Fruit fly (Drosophila melanogaster) whole organism, embryonic: ENCODE measurements around the gene Mlc-c.

Source experiments
- Asciz ChIP-seq: fragments of 200-800 bp; sonication (Bioruptor generic); optimal IDR thresholded peaks from 2 replicates; lab custom pipeline; 2017; ENCODE audit warnings: missing biosample characterization, mild to moderate bottlenecking, missing genetic modification characterization, missing genetic modification reagents
- Awh ChIP-seq: fragments of 200-800 bp; sonication (Bioruptor generic); IDR thresholded peaks from 2 replicates; pipeline ENCODE4, ENCODE4 v1.3.6; 2022; ENCODE audit warnings: missing biosample characterization, missing genetic modification characterization
- B-H1 ChIP-seq: fragments of 200-800 bp; sonication (Bioruptor generic); IDR thresholded peaks from 3 replicates; pipeline ENCODE4 v1.3.6; 2022; ENCODE audit warnings: missing biosample characterization, missing genetic modification characterization
- CG10267 ChIP-seq: fragments of 200-800 bp; sonication (Bioruptor generic); optimal IDR thresholded peaks from 2 replicates; lab custom pipeline; 2018; ENCODE audit warnings: missing biosample characterization, mild to moderate bottlenecking, missing genetic modification characterization, moderate library complexity
- CG10431 ChIP-seq: fragments of 200-800 bp; sonication (Bioruptor generic); optimal IDR thresholded peaks from 3 replicates; lab custom pipeline; 2018; ENCODE audit warnings: missing biosample characterization, mild to moderate bottlenecking, missing genetic modification characterization
- CG12391 ChIP-seq: fragments of 200-800 bp; sonication (Bioruptor generic); optimal IDR thresholded peaks from 3 replicates; lab custom pipeline; 2018; ENCODE audit warnings: missing biosample characterization, mild to moderate bottlenecking, missing genetic modification characterization, moderate library complexity
- CG12942 ChIP-seq: fragments of 200-800 bp; sonication (Bioruptor generic); optimal IDR thresholded peaks from 3 replicates; lab custom pipeline; 2016; ENCODE audit warnings: missing biosample characterization, missing genetic modification characterization
- CG13894 ChIP-seq: fragments of 200-800 bp; sonication (Bioruptor generic); optimal IDR thresholded peaks from 3 replicates; lab custom pipeline; 2018; ENCODE audit warnings: missing biosample characterization, mild to moderate bottlenecking, missing genetic modification characterization, moderate library complexity
- CG14014 ChIP-seq: fragments of 200-800 bp; sonication (Bioruptor generic); IDR thresholded peaks from 2 replicates; pipeline ENCODE4 v1.3.6; 2022; ENCODE audit warnings: missing biosample characterization, missing genetic modification characterization
- CG17385 ChIP-seq: fragments of 200-800 bp; sonication (Bioruptor generic); optimal IDR thresholded peaks from 3 replicates; lab custom pipeline; 2018; ENCODE audit warnings: missing biosample characterization, mild to moderate bottlenecking, missing genetic modification characterization
- CG18262 ChIP-seq: fragments of 200-800 bp; optimal IDR thresholded peaks from 3 replicates; lab custom pipeline; 2019; ENCODE audit warnings: missing biosample characterization, mild to moderate bottlenecking, missing genetic modification characterization, moderate library complexity
- CG1832 ChIP-seq: fragments of 200-800 bp; sonication (Bioruptor generic); optimal IDR thresholded peaks from 2 replicates; lab custom pipeline; 2017; ENCODE audit warnings: missing biosample characterization, mild to moderate bottlenecking, missing genetic modification characterization, inconsistent platforms
- CG2129 ChIP-seq: fragments of 200-800 bp; sonication (Bioruptor generic); IDR thresholded peaks from 2 replicates; pipeline ENCODE4 v1.3.6; 2022; ENCODE audit warnings: missing biosample characterization, missing genetic modification characterization; ENCODE audit not compliant: partially characterized antibody
- CG31224 ChIP-seq: fragments of 200-800 bp; sonication (Bioruptor generic); IDR thresholded peaks from 2 replicates; pipeline ENCODE4 v1.3.6; 2022; ENCODE audit warnings: missing biosample characterization, missing genetic modification characterization
- CG31388 ChIP-seq: fragments of 200-800 bp; sonication (Bioruptor generic); optimal IDR thresholded peaks from 2 replicates; lab custom pipeline; 2016; ENCODE audit warnings: missing biosample characterization, missing genetic modification characterization
- CG32767 ChIP-seq: fragments of 200-800 bp; sonication (Bioruptor generic); IDR thresholded peaks from 2 replicates; pipeline ENCODE4 v1.3.6; 2022; ENCODE audit warnings: missing biosample characterization, missing genetic modification characterization
- CG4404 ChIP-seq: fragments of 200-800 bp; sonication (Bioruptor generic); IDR thresholded peaks from 2 replicates; pipeline ENCODE4 v1.3.6; 2022; ENCODE audit warnings: missing biosample characterization, missing genetic modification characterization
- CG6765 ChIP-seq: fragments of 200-800 bp; sonication (Bioruptor generic); optimal IDR thresholded peaks from 3 replicates; lab custom pipeline; 2017; ENCODE audit warnings: missing biosample characterization, mild to moderate bottlenecking, missing genetic modification characterization
- CG9797 ChIP-seq: fragments of 200-800 bp; sonication (Bioruptor generic); optimal IDR thresholded peaks from 3 replicates; lab custom pipeline; 2018; ENCODE audit warnings: missing biosample characterization, mild to moderate bottlenecking, missing genetic modification characterization
- CkIIα-i1 ChIP-seq: fragments of 200-800 bp; sonication (Bioruptor generic); IDR thresholded peaks from 2 replicates; pipeline ENCODE4 v1.3.6; 2022; ENCODE audit warnings: missing biosample characterization, missing genetic modification characterization
- D19A ChIP-seq: fragments of 200-800 bp; optimal IDR thresholded peaks from 3 replicates; lab custom pipeline; 2019; ENCODE audit warnings: missing biosample characterization, mild to moderate bottlenecking, missing genetic modification characterization, moderate library complexity
- Dfd ChIP-seq, 2 experiments: fragments of >200 bp; optimal IDR thresholded peaks; 2 replicates each; lab custom pipeline; 2017; ENCODE audit warnings: missing biosample characterization in 2 of 2, missing genetic modification characterization in 2 of 2
- Dref ChIP-seq: fragments of 200-800 bp; sonication (Bioruptor generic); IDR thresholded peaks from 2 replicates; pipeline ENCODE4 v1.3.6; 2022; ENCODE audit warnings: missing biosample characterization, missing genetic modification characterization
- Hmx ChIP-seq: fragments of 200-800 bp; sonication (Bioruptor generic); optimal IDR thresholded peaks from 2 replicates; lab custom pipeline; 2016; ENCODE audit warnings: missing biosample characterization, missing genetic modification characterization
- MBD-R2 ChIP-seq: fragments of 200-800 bp; sonication (Bioruptor generic); IDR thresholded peaks from 2 replicates; pipeline ENCODE4 v1.3.6; 2022; ENCODE audit warnings: missing biosample characterization, missing genetic modification characterization
- Ptx1 ChIP-seq: fragments of 200-800 bp; sonication (Bioruptor generic); IDR thresholded peaks from 2 replicates; pipeline ENCODE4 v1.3.6; 2022; ENCODE audit warnings: missing biosample characterization, missing genetic modification characterization
- Sox100B ChIP-seq: fragments of 200-800 bp; sonication (Bioruptor generic); optimal IDR thresholded peaks from 3 replicates; lab custom pipeline; 2018; ENCODE audit warnings: missing biosample characterization, mild to moderate bottlenecking, missing genetic modification characterization
- Sry-β ChIP-seq: fragments of 200-800 bp; sonication (Bioruptor generic); optimal IDR thresholded peaks from 2 replicates; lab custom pipeline; 2018; ENCODE audit warnings: missing biosample characterization, mild to moderate bottlenecking, missing genetic modification characterization, moderate library complexity
- Ssrp ChIP-seq: fragments of 200-800 bp; sonication (Bioruptor generic); optimal IDR thresholded peaks from 2 replicates; lab custom pipeline; 2018; ENCODE audit warnings: missing biosample characterization, mild to moderate bottlenecking, missing genetic modification characterization, moderate library complexity
- Stat92E ChIP-seq, 3 experiments: fragments of >200 bp in 2 of 3; fragments of 200-800 bp in 1 of 3; sonication (Bioruptor generic) in 1 of 3; optimal IDR thresholded peaks; 2 replicates each; lab custom pipeline; 2017 to 2019; ENCODE audit warnings: missing biosample characterization in 3 of 3, missing genetic modification characterization in 3 of 3, mild to moderate bottlenecking in 1 of 3, moderate library complexity in 1 of 3
- al ChIP-seq: fragments of 200-800 bp; sonication (Bioruptor generic); IDR thresholded peaks from 2 replicates; pipeline ENCODE4 v1.3.6; 2022; ENCODE audit warnings: missing biosample characterization, missing genetic modification characterization
- amos ChIP-seq: fragments of 200-800 bp; sonication (Bioruptor generic); IDR thresholded peaks from 2 replicates; pipeline ENCODE4 v1.3.6; 2022; ENCODE audit warnings: missing biosample characterization, missing genetic modification characterization; ENCODE audit not compliant: partially characterized antibody
- ap ChIP-seq: fragments of 200-800 bp; sonication (Bioruptor generic); IDR thresholded peaks from 2 replicates; pipeline ENCODE4 v1.3.6; 2022; ENCODE audit warnings: missing biosample characterization, missing genetic modification characterization
- ato ChIP-seq: fragments of 200-800 bp; sonication (Bioruptor generic); IDR thresholded peaks from 2 replicates; pipeline ENCODE4 v1.3.6; 2022; ENCODE audit warnings: missing biosample characterization, missing genetic modification characterization; ENCODE audit not compliant: partially characterized antibody
- corto ChIP-seq: fragments of 200-800 bp; sonication (Bioruptor generic); optimal IDR thresholded peaks from 2 replicates; lab custom pipeline; 2016; ENCODE audit warnings: missing biosample characterization, mild to moderate bottlenecking, missing genetic modification characterization, moderate library complexity
- crp ChIP-seq, 2 experiments: fragments of 200-800 bp; sonication (Bioruptor generic); optimal IDR thresholded peaks; 2 replicates in 1 of 2; 3 replicates in 1 of 2; lab custom pipeline; 2017; ENCODE audit warnings: missing biosample characterization in 2 of 2, missing genetic modification characterization in 2 of 2, mild to moderate bottlenecking in 1 of 2, moderate library complexity in 1 of 2
- cwo ChIP-seq: fragments of 200-800 bp; sonication (Bioruptor generic); optimal IDR thresholded peaks from 3 replicates; lab custom pipeline; 2017; ENCODE audit warnings: missing biosample characterization, missing genetic modification characterization, mild to moderate bottlenecking, moderate library complexity, missing genetic modification reagents
- dm ChIP-seq: fragments of 200-800 bp; sonication (Bioruptor generic); optimal IDR thresholded peaks from 3 replicates; lab custom pipeline; 2016; ENCODE audit warnings: missing biosample characterization, missing genetic modification characterization
- dmrt99B ChIP-seq: fragments of 200-800 bp; sonication (Bioruptor generic); optimal IDR thresholded peaks from 2 replicates; lab custom pipeline; 2018; ENCODE audit warnings: missing biosample characterization, mild to moderate bottlenecking, missing genetic modification characterization, moderate library complexity
- grau ChIP-seq: fragments of 200-800 bp; optimal IDR thresholded peaks from 3 replicates; lab custom pipeline; 2019; ENCODE audit warnings: missing biosample characterization, mild to moderate bottlenecking, missing genetic modification characterization, moderate library complexity
- gsb-n ChIP-seq: fragments of 200-800 bp; sonication (Bioruptor generic); optimal IDR thresholded peaks from 3 replicates; lab custom pipeline; 2018; ENCODE audit warnings: missing biosample characterization, mild to moderate bottlenecking, missing genetic modification characterization
- insv ChIP-seq, 2 experiments: fragments of 200-800 bp; sonication (Bioruptor generic); optimal IDR thresholded peaks; 3 replicates each; lab custom pipeline; 2016 to 2018; ENCODE audit warnings: missing biosample characterization in 2 of 2, missing genetic modification characterization in 2 of 2
- lola ChIP-seq, 3 experiments: fragments of >200 bp in 2 of 3; fragments of 200-800 bp in 1 of 3; sonication (Bioruptor generic) in 1 of 3; optimal IDR thresholded peaks; 2 replicates each; lab custom pipeline; 2017 to 2019; ENCODE audit warnings: missing biosample characterization in 3 of 3, missing genetic modification characterization in 3 of 3, mild to moderate bottlenecking in 1 of 3, moderate library complexity in 1 of 3
- nau ChIP-seq: fragments of 200-800 bp; sonication (Bioruptor generic); optimal IDR thresholded peaks from 3 replicates; lab custom pipeline; 2017; ENCODE audit warnings: missing biosample characterization, mild to moderate bottlenecking, missing genetic modification characterization, missing genetic modification reagents
- nerfin-2 ChIP-seq: fragments of 200-800 bp; sonication (Bioruptor generic); IDR thresholded peaks from 2 replicates; pipeline ENCODE4 v1.3.6; 2022; ENCODE audit warnings: missing biosample characterization, missing genetic modification characterization; ENCODE audit not compliant: partially characterized antibody
- pnt ChIP-seq: fragments of 200-800 bp; sonication (Bioruptor generic); optimal IDR thresholded peaks from 3 replicates; lab custom pipeline; 2016; ENCODE audit warnings: missing biosample characterization, missing genetic modification characterization
- ranshi ChIP-seq: fragments of 200-800 bp; sonication (Bioruptor generic); IDR thresholded peaks from 2 replicates; pipeline ENCODE4 v1.3.6; 2022; ENCODE audit warnings: missing biosample characterization, missing genetic modification characterization
- sisA ChIP-seq: fragments of 200-800 bp; sonication (Bioruptor generic); IDR thresholded peaks from 2 replicates; pipeline ENCODE4 v1.3.6; 2022; ENCODE audit warnings: missing biosample characterization, missing genetic modification characterization
- trem ChIP-seq: fragments of 200-800 bp; optimal IDR thresholded peaks from 3 replicates; lab custom pipeline; 2019; ENCODE audit warnings: missing biosample characterization, mild to moderate bottlenecking, missing genetic modification characterization, moderate library complexity
- wdn ChIP-seq: fragments of 200-800 bp; sonication (Bioruptor generic); IDR thresholded peaks from 2 replicates; pipeline ENCODE4 v1.3.6; 2022; ENCODE audit warnings: missing biosample characterization, missing genetic modification characterization

Gene Mlc-c

DNA sequence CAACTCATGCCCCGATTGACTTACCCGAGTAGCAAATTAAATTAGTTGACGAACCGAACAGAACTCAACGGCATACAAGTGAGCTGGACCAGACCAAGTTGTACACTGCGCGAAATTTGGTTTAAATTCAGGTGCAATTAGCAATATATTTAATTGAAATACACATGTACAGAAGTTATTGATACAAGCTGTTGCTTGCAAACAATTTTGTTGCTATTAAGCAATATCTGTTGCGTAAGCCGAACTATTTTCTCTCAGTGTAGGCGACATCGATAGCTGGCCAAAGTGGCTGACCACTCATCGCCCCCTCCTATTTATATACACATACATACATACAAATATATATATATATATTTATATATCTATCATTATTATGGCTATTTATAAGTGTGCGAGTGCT, 18.2 kb downstream of the Mlc-c start (continued):
- TF ChIP-seq grau (tag; lab: Kevin White, UChicago) (peak; percentile 45), Stat92E (GFP tag; optimal IDR thresholded peaks at IDR 0.05; lab: Kevin White, UChicago) (no peak), CG4404 (GFP tag; lab: Robert Waterston, UW) (peak; percentile 73), nau (GFP tag; lab: Kevin White, UChicago) (no peak), cwo (GFP tag; lab: Kevin White, UChicago) (no peak), Asciz (GFP tag; lab: Kevin White, UChicago) (no peak), CG13894 (tag; lab: Kevin White, UChicago) (no peak), crp (GFP tag; optimal IDR thresholded peaks at IDR 0.05; lab: Kevin White, UChicago) (no peak), trem (tag; lab: Kevin White, UChicago) (peak; percentile 11), CG1832 (GFP tag; lab: Kevin White, UChicago) (no peak), ap (no peak), MBD-R2 (GFP tag; lab: Robert Waterston, UW) (no peak; the same call in 1 of the 2 replicates), CG9797 (no peak), CG31224 (GFP tag; lab: Robert Waterston, UW) (no peak), CG32767 (no peak), CG18262 (peak; percentile 49), sisA (GFP tag; lab: Robert Waterston, UW) (peak; percentile 44; the same call in 1 of the 2 replicates), dmrt99B (tag; lab: Kevin White, UChicago) (peak; percentile 38), insv (GFP tag; optimal IDR thresholded peaks at IDR 0.05; lab: Kevin White, UChicago) (no peak), Sry-β (GFP tag; lab: Kevin White, UChicago) (no peak), CG31388 (GFP tag; lab: Kevin White, UChicago) (no peak), al (GFP tag; lab: Robert Waterston, UW) (peak; percentile 50; the same call in 1 of the 2 replicates), Awh (GFP tag; lab: Robert Waterston, UW) (no peak), CG12391 (tag; lab: Kevin White, UChicago) (peak; percentile 35), Hmx (no peak), D19A (tag; lab: Kevin White, UChicago) (no peak), Dfd (GFP tag; optimal IDR thresholded peaks at IDR 0.05; lab: Kevin White, UChicago) (no peak), ato (GFP tag; lab: Robert Waterston, UW) (no peak), nerfin-2 (GFP tag; lab: Robert Waterston, UW) (no peak), Ssrp (peak; percentile 19), Sox100B (GFP tag; lab: Kevin White, UChicago) (no peak), B-H1 (GFP tag; lab: Robert Waterston, UW) (no peak), wdn (GFP tag; lab: Robert Waterston, UW) (no peak), CG2129 (GFP tag; lab: Robert Waterston, UW) (no peak), gsb-n (tag; lab: Kevin White, UChicago) (no peak), dm (no peak), ranshi (GFP tag; lab: Robert Waterston, UW) (peak; percentile 39; the same call in 1 of the 2 replicates), CG14014 (GFP tag; lab: Robert Waterston, UW) (0 out of 2 replicates have a peak, but pooled peaks have one; percentile 32), Ptx1 (GFP tag; lab: Robert Waterston, UW) (peak; percentile 36; the same call in 1 of the 2 replicates), Dref (GFP tag; lab: Robert Waterston, UW) (no peak), CG10431 (GFP tag; lab: Kevin White, UChicago) (no peak), corto (GFP tag; lab: Kevin White, UChicago) (no peak), amos (no peak), CG12942 (GFP tag; lab: Kevin White, UChicago) (no peak), lola (GFP tag; optimal IDR thresholded peaks at IDR 0.05; lab: Kevin White, UChicago) (peak in 1 of 3 experiments; percentile 48), CG17385 (GFP tag; lab: Kevin White, UChicago) (no peak), CG6765 (GFP tag; lab: Kevin White, UChicago) (no peak), CkIIα-i1 (no peak), pnt (GFP tag; lab: Kevin White, UChicago) (no peak), CG10267 (peak; percentile 13)
